Fruit fly (Drosophila melanogaster) whole organism, embryonic: ENCODE results near the gene CG7991.

ENCODE experiments used
- ATbp ChIP-seq: fragments of 200-800 bp; sonication (Bioruptor generic); optimal IDR thresholded peaks from 2 replicates; lab custom pipeline; 2017; ENCODE audit warnings: missing biosample characterization, mild to moderate bottlenecking, missing genetic modification characterization, missing genetic modification reagents
- Atf3 ChIP-seq: fragments of 200-800 bp; sonication (Bioruptor generic); optimal IDR thresholded peaks from 3 replicates; lab custom pipeline; 2016; ENCODE audit warnings: missing biosample characterization, missing genetic modification characterization
- Bgb ChIP-seq: fragments of 200-800 bp; sonication (Bioruptor generic); IDR thresholded peaks from 2 replicates; pipeline ENCODE4 v1.3.6; 2022; ENCODE audit warnings: missing biosample characterization, missing genetic modification characterization; ENCODE audit not compliant: partially characterized antibody
- CG10366 ChIP-seq: fragments of 200-800 bp; sonication (Bioruptor generic); IDR thresholded peaks from 2 replicates; pipeline ENCODE4 v1.3.6; 2022; ENCODE audit warnings: missing biosample characterization, missing genetic modification characterization
- CG12236 ChIP-seq: fragments of 200-800 bp; sonication (Bioruptor generic); optimal IDR thresholded peaks from 2 replicates; lab custom pipeline; 2016; ENCODE audit warnings: missing biosample characterization, missing genetic modification characterization
- CG13424 ChIP-seq: fragments of 200-800 bp; sonication (Bioruptor generic); optimal IDR thresholded peaks from 2 replicates; lab custom pipeline; 2019; ENCODE audit warnings: missing biosample characterization, mild to moderate bottlenecking, missing genetic modification characterization, moderate library complexity
- CG14667 ChIP-seq: fragments of 200-800 bp; sonication (Bioruptor generic); IDR thresholded peaks from 2 replicates; pipeline ENCODE4 v1.3.6; 2022; ENCODE audit warnings: missing biosample characterization, missing genetic modification characterization
- CG18262 ChIP-seq: fragments of 200-800 bp; optimal IDR thresholded peaks from 3 replicates; lab custom pipeline; 2019; ENCODE audit warnings: missing biosample characterization, mild to moderate bottlenecking, missing genetic modification characterization, moderate library complexity
- CG1832 ChIP-seq: fragments of 200-800 bp; sonication (Bioruptor generic); optimal IDR thresholded peaks from 2 replicates; lab custom pipeline; 2017; ENCODE audit warnings: missing biosample characterization, mild to moderate bottlenecking, missing genetic modification characterization, inconsistent platforms
- CG2116 ChIP-seq: fragments of 200-800 bp; sonication (Bioruptor generic); optimal IDR thresholded peaks from 3 replicates; lab custom pipeline; 2018; ENCODE audit warnings: missing biosample characterization, mild to moderate bottlenecking, missing genetic modification characterization
- CG2120 ChIP-seq: fragments of 200-800 bp; sonication (Bioruptor generic); optimal IDR thresholded peaks from 3 replicates; lab custom pipeline; 2016; ENCODE audit warnings: missing biosample characterization, missing genetic modification characterization
- CG3163 ChIP-seq: fragments of 200-800 bp; sonication (Bioruptor generic); optimal IDR thresholded peaks from 3 replicates; lab custom pipeline; 2016; ENCODE audit warnings: missing biosample characterization, missing genetic modification characterization
- CG32772 ChIP-seq: fragments of 200-800 bp; sonication (Bioruptor generic); IDR thresholded peaks from 2 replicates; pipeline ENCODE4 v1.3.6; 2022; ENCODE audit warnings: missing biosample characterization, missing genetic modification characterization
- CG34376 ChIP-seq: fragments of 200-800 bp; sonication (Bioruptor generic); optimal IDR thresholded peaks from 2 replicates; lab custom pipeline; 2018; ENCODE audit warnings: missing biosample characterization, mild to moderate bottlenecking, missing genetic modification characterization
- CG34422 ChIP-seq: fragments of 200-800 bp; sonication (Bioruptor generic); IDR thresholded peaks from 3 replicates; pipeline ENCODE4 v1.3.6; 2022; ENCODE audit warnings: missing biosample characterization, missing genetic modification characterization
- CG42726 ChIP-seq: fragments of 200-800 bp; sonication (Bioruptor generic); IDR thresholded peaks from 2 replicates; pipeline ENCODE4 v1.3.6; 2022; ENCODE audit warnings: missing biosample characterization, missing genetic modification characterization; ENCODE audit not compliant: partially characterized antibody
- CG7556 ChIP-seq: fragments of 200-800 bp; sonication (Bioruptor generic); optimal IDR thresholded peaks from 2 replicates; lab custom pipeline; 2017; ENCODE audit warnings: missing biosample characterization, mild to moderate bottlenecking, missing genetic modification characterization
- CG7987 ChIP-seq: fragments of 200-800 bp; sonication (Bioruptor generic); optimal IDR thresholded peaks from 2 replicates; lab custom pipeline; 2018; ENCODE audit warnings: missing biosample characterization, mild to moderate bottlenecking, missing genetic modification characterization, moderate library complexity
- CG8924 ChIP-seq: fragments of 200-800 bp; optimal IDR thresholded peaks from 3 replicates; lab custom pipeline; 2019; ENCODE audit warnings: missing biosample characterization, mild to moderate bottlenecking, missing genetic modification characterization, moderate library complexity
- CG9609 ChIP-seq: fragments of 200-800 bp; sonication (Bioruptor generic); optimal IDR thresholded peaks from 3 replicates; lab custom pipeline; 2016; ENCODE audit warnings: missing biosample characterization, missing genetic modification characterization
- CkIIα-i1 ChIP-seq: fragments of 200-800 bp; sonication (Bioruptor generic); IDR thresholded peaks from 2 replicates; pipeline ENCODE4 v1.3.6; 2022; ENCODE audit warnings: missing biosample characterization, missing genetic modification characterization
- Ets65A ChIP-seq: fragments of 200-800 bp; sonication (Bioruptor generic); peaks from one replicate; lab custom pipeline; 2016; ENCODE audit warnings: missing biosample characterization, missing genetic modification characterization
- Ets97D ChIP-seq: fragments of 200-800 bp; sonication (Bioruptor generic); optimal IDR thresholded peaks from 3 replicates; lab custom pipeline; 2016; ENCODE audit warnings: missing biosample characterization, missing genetic modification characterization
- Med ChIP-seq: fragments of 200-800 bp; sonication (Bioruptor generic); peaks from one replicate; lab custom pipeline; 2016; ENCODE audit warnings: missing biosample characterization, missing genetic modification characterization, mild to moderate bottlenecking, inconsistent platforms, moderate library complexity
- Oli ChIP-seq: fragments of 200-800 bp; sonication (Bioruptor generic); optimal IDR thresholded peaks from 2 replicates; lab custom pipeline; 2018; ENCODE audit warnings: missing biosample characterization, mild to moderate bottlenecking, missing genetic modification characterization, moderate library complexity
- Side ChIP-seq: fragments of 200-800 bp; sonication (Bioruptor generic); optimal IDR thresholded peaks from 2 replicates; lab custom pipeline; 2016; ENCODE audit warnings: missing biosample characterization, missing genetic modification characterization
- Vsx1 ChIP-seq: fragments of 200-800 bp; sonication (Bioruptor generic); optimal IDR thresholded peaks from 2 replicates; lab custom pipeline; 2017; ENCODE audit warnings: missing biosample characterization, mild to moderate bottlenecking, missing genetic modification characterization, missing genetic modification reagents
- az2 ChIP-seq: fragments of 200-800 bp; sonication (Bioruptor generic); optimal IDR thresholded peaks from 3 replicates; lab custom pipeline; 2016; ENCODE audit warnings: missing biosample characterization, missing genetic modification characterization
- br ChIP-seq: fragments of >200 bp; optimal IDR thresholded peaks from 2 replicates; lab custom pipeline; 2017
- cas ChIP-seq: fragments of 200-800 bp; sonication (Bioruptor generic); IDR thresholded peaks from 2 replicates; pipeline ENCODE4 v1.3.6; 2022; ENCODE audit warnings: missing biosample characterization, missing genetic modification characterization
- chinmo ChIP-seq: fragments of 200-800 bp; sonication (Bioruptor generic); IDR thresholded peaks from 4 replicates; pipeline ENCODE4 v1.3.6; 2022; ENCODE audit warnings: missing biosample characterization, missing genetic modification characterization; ENCODE audit not compliant: partially characterized antibody
- chm ChIP-seq: fragments of 200-800 bp; sonication (Bioruptor generic); IDR thresholded peaks from 2 replicates; pipeline ENCODE4 v1.3.6; 2022; ENCODE audit warnings: missing biosample characterization, missing genetic modification characterization
- chn ChIP-seq: fragments of 200-800 bp; sonication (Bioruptor generic); optimal IDR thresholded peaks from 2 replicates; lab custom pipeline; 2016; ENCODE audit warnings: missing biosample characterization, missing genetic modification characterization
- da ChIP-seq: fragments of 200-800 bp; sonication (Bioruptor generic); optimal IDR thresholded peaks from 2 replicates; lab custom pipeline; 2016; ENCODE audit warnings: missing biosample characterization, missing genetic modification characterization
- en ChIP-seq: fragments of 200-800 bp; sonication (Bioruptor generic); optimal IDR thresholded peaks from 2 replicates; lab custom pipeline; 2016; ENCODE audit warnings: missing biosample characterization, missing genetic modification characterization
- fd96Cb ChIP-seq: fragments of 200-800 bp; sonication (Bioruptor generic); optimal IDR thresholded peaks from 2 replicates; lab custom pipeline; 2018; ENCODE audit warnings: missing biosample characterization, mild to moderate bottlenecking, missing genetic modification characterization, moderate library complexity
- fu2 ChIP-seq: fragments of 200-800 bp; sonication (Bioruptor generic); optimal IDR thresholded peaks from 2 replicates; lab custom pipeline; 2016; ENCODE audit warnings: missing biosample characterization, missing genetic modification characterization
- grn ChIP-seq: fragments of 200-800 bp; sonication (Bioruptor generic); optimal IDR thresholded peaks from 3 replicates; lab custom pipeline; 2017; ENCODE audit warnings: missing biosample characterization, missing genetic modification characterization
- gsb-n ChIP-seq: fragments of 200-800 bp; sonication (Bioruptor generic); optimal IDR thresholded peaks from 3 replicates; lab custom pipeline; 2018; ENCODE audit warnings: missing biosample characterization, mild to moderate bottlenecking, missing genetic modification characterization
- hth ChIP-seq: fragments of >200 bp; optimal IDR thresholded peaks from 2 replicates; lab custom pipeline; 2017; ENCODE audit warnings: inconsistent platforms
- klu ChIP-seq: fragments of 200-800 bp; sonication (Bioruptor generic); IDR thresholded peaks from 2 replicates; pipeline ENCODE4 v1.3.6; 2022; ENCODE audit warnings: missing biosample characterization, missing genetic modification characterization
- oc ChIP-seq: fragments of 200-800 bp; sonication (Bioruptor generic); optimal IDR thresholded peaks from 2 replicates; lab custom pipeline; 2018; ENCODE audit warnings: missing biosample characterization, mild to moderate bottlenecking, missing genetic modification characterization, moderate library complexity
- org-1 ChIP-seq: fragments of 200-800 bp; sonication (Bioruptor generic); optimal IDR thresholded peaks from 2 replicates; lab custom pipeline; 2017; ENCODE audit warnings: missing biosample characterization, missing genetic modification characterization
- ranshi ChIP-seq: fragments of 200-800 bp; sonication (Bioruptor generic); IDR thresholded peaks from 2 replicates; pipeline ENCODE4 v1.3.6; 2022; ENCODE audit warnings: missing biosample characterization, missing genetic modification characterization
- ro ChIP-seq: fragments of 200-800 bp; sonication (Bioruptor generic); IDR thresholded peaks from 2 replicates; pipeline ENCODE4 v1.3.6; 2022; ENCODE audit warnings: missing biosample characterization, missing genetic modification characterization
- row ChIP-seq: fragments of 200-800 bp; sonication (Bioruptor generic); IDR thresholded peaks from 3 replicates; pipeline ENCODE4 v1.3.6; 2022; ENCODE audit warnings: missing biosample characterization, missing genetic modification characterization
- run ChIP-seq: fragments of 200-800 bp; sonication (Bioruptor generic); optimal IDR thresholded peaks from 3 replicates; lab custom pipeline; 2018; ENCODE audit warnings: missing biosample characterization, mild to moderate bottlenecking, missing genetic modification characterization
- so ChIP-seq: fragments of 200-800 bp; sonication (Bioruptor generic); IDR thresholded peaks from 3 replicates; pipeline ENCODE4 v1.3.6; 2022; ENCODE audit warnings: missing biosample characterization, missing genetic modification characterization
- sug ChIP-seq: fragments of 200-800 bp; optimal IDR thresholded peaks from 2 replicates; lab custom pipeline; 2019; ENCODE audit warnings: missing biosample characterization, mild to moderate bottlenecking, missing genetic modification characterization, moderate library complexity

CG7991 gene

DNA sequence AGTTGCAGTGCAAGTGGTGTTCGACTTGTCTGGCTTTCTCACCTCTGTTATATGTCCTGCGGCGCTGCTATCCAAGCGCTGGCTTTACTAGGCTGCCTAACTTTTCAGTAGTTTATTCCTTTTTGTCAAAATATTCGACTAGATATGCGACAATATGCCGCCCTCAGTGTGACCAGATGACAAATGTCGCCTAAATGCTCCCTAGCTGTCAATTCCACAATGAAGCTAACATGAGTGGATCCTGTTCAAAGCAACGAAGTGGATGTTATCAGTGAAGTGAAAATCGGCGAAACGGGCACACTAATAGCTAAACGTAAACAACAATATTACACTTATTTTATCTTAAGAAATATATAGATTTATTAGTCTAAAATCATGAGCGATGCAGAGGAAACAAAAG lies 9.6 kb upstream of the CG7991 start, which contains the start of the genes Srrm234 and CG7974 (continued):
- TF ChIP-seq klu (GFP tag; lab: Robert Waterston, UW) (no peak), CG42726 (no peak), so (GFP tag; lab: Robert Waterston, UW) (no peak), run (tag; lab: Kevin White, UChicago) (no peak), grn (no peak), chinmo (GFP tag; lab: Robert Waterston, UW) (0 out of 4 replicates have a peak, but pooled peaks have one; percentile 5), row (GFP tag; lab: Robert Waterston, UW) (peak; percentile 29; the same call in 1 of the 3 replicates), az2 (GFP tag; lab: Kevin White, UChicago) (no peak), Atf3 (GFP tag; lab: Kevin White, UChicago) (no peak), CG8924 (tag; lab: Kevin White, UChicago) (peak; percentile 9), ranshi (GFP tag; lab: Robert Waterston, UW) (no peak), Med (peak; percentile 78)
- TF ChIP-seq, all 482 proteins: peak for 56

dm6 chr3L:1665544-1665943 lies 9.0 kb upstream of the CG7991 start:
- TF ChIP-seq klu (GFP tag; lab: Robert Waterston, UW): no peak
- TF ChIP-seq Ets65A (GFP tag; lab: Kevin White, UChicago): peak; percentile 91
- TF ChIP-seq CG12236: no peak
- TF ChIP-seq chm (GFP tag; lab: Robert Waterston, UW): 0 out of 2 replicates have a peak, but pooled peaks have one; percentile 37
- peak; percentile 4 for TF ChIP-seq CG1832 (GFP tag; lab: Kevin White, UChicago)
- no peak for TF ChIP-seq ATbp
- TF ChIP-seq CG14667: no peak
- peak; percentile 73 for TF ChIP-seq Med

dm6 chr3L:1667423-1667822 lies 7.1 kb upstream of the CG7991 start:
- TF ChIP-seq Ets65A (GFP tag; lab: Kevin White, UChicago) (peak; percentile 46), gsb-n (no peak), ro (GFP tag; lab: Robert Waterston, UW) (no peak), da (GFP tag; lab: Kevin White, UChicago) (no peak), Side (no peak), cas (GFP tag; lab: Robert Waterston, UW) (no peak), Vsx1 (no peak), hth (lab: Kevin White, UChicago) (no peak), Bgb (GFP tag; lab: Robert Waterston, UW) (no peak), Med (peak; percentile 43), CG32772 (GFP tag; lab: Robert Waterston, UW) (no peak)

dm6 chr3L:1668504-1668903 lies 6.0 kb upstream of the CG7991 start, which contains the start of gene RpL23A:
Gene RpL23A (minus strand): TSS chr3L:1668654.
- peak; percentile 52; the same call in 1 of the 2 replicates for TF ChIP-seq CkIIα-i1 (GFP tag; lab: Robert Waterston, UW)
- peak; percentile 93 for TF ChIP-seq sug (tag; lab: Kevin White, UChicago)
- peak; percentile 93 for TF ChIP-seq CG34422
- TF ChIP-seq CG34376 (GFP tag; lab: Kevin White, UChicago): peak; percentile 97
- TF ChIP-seq CG2120 (GFP tag; lab: Kevin White, UChicago): peak; percentile 91
- TF ChIP-seq CG7987 (GFP tag; lab: Kevin White, UChicago): peak; percentile 99
- TF ChIP-seq Ets97D (GFP tag; lab: Kevin White, UChicago): peak; percentile 100
- peak; percentile 93 for TF ChIP-seq CG2116 (GFP tag; lab: Kevin White, UChicago)
- TF ChIP-seq CG7556 (GFP tag; lab: Kevin White, UChicago): peak; percentile 87
- peak; percentile 79 for TF ChIP-seq Oli
- TF ChIP-seq CG3163 (GFP tag; lab: Kevin White, UChicago): peak; percentile 90
- peak; percentile 98 for TF ChIP-seq CG9609 (GFP tag; lab: Kevin White, UChicago)
- peak; percentile 88 for TF ChIP-seq oc
- peak; percentile 70 for TF ChIP-seq run (tag; lab: Kevin White, UChicago)
- TF ChIP-seq fu2 (GFP tag; lab: Kevin White, UChicago): peak; percentile 96
- TF ChIP-seq fd96Cb (tag; lab: Kevin White, UChicago): peak; percentile 74
- TF ChIP-seq CG13424: peak; percentile 84
- no peak for TF ChIP-seq br
- peak; percentile 93 for TF ChIP-seq org-1 (GFP tag; lab: Kevin White, UChicago)
- peak; percentile 95 for TF ChIP-seq chn (GFP tag; lab: Kevin White, UChicago)
- peak; percentile 93 for TF ChIP-seq en
- TF ChIP-seq CG18262: peak; percentile 82
- TF ChIP-seq CG10366 (GFP tag; lab: Robert Waterston, UW): peak; percentile 93
